Fruit fly (Drosophila melanogaster): ENCODE data around the gene CG7328.

CG7328 gene

dm6 chr3L:20140589-20141207 is at the start of gene CG7328:
Gene CG7328 (minus strand): TSS chr3L:20140607.
- TF ChIP-seq CG8478 (optimal IDR thresholded peaks at IDR 0.05): no peak

DNA sequence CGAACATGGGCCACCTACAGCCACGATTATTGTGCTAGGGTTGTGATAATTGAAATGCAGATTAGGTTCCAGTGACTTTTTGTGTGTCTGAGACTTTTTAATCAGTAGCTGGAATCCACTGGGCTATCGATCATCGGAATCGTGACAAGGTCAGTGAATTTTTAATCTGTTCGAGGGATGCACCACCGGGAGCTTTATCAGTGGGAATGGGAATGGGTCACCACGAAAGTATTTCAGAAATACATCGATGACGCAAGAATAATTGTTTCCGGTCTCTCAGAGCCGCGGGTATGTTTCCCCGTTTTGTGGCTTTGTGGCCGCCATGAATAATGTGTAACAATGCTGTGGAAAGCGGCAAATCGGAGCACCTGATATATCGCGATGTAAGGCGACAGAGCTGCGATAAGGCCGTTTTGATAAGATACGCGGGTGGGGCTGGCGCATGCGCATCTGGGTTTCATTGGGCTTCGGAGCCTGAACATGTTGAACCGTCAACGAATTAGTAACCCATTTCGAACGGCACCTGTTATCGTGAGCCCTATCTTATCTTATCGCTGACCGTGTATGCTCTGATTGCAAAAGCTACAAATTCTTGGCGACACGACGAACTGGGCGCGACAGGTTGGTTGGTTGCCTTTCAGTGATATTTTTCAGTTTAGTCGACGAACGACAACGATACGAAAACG is 47.6 kb upstream of the CG7328 start, which contains the start of gene Ssk:
TSS of gene Ssk (plus strand) at position 638 of the 686 bp plus-strand sequence.
- TF ChIP-seq CTCF (optimal IDR thresholded peaks at IDR 0.05) (no peak), CG8478 (optimal IDR thresholded peaks at IDR 0.05) (no peak)

DNA sequence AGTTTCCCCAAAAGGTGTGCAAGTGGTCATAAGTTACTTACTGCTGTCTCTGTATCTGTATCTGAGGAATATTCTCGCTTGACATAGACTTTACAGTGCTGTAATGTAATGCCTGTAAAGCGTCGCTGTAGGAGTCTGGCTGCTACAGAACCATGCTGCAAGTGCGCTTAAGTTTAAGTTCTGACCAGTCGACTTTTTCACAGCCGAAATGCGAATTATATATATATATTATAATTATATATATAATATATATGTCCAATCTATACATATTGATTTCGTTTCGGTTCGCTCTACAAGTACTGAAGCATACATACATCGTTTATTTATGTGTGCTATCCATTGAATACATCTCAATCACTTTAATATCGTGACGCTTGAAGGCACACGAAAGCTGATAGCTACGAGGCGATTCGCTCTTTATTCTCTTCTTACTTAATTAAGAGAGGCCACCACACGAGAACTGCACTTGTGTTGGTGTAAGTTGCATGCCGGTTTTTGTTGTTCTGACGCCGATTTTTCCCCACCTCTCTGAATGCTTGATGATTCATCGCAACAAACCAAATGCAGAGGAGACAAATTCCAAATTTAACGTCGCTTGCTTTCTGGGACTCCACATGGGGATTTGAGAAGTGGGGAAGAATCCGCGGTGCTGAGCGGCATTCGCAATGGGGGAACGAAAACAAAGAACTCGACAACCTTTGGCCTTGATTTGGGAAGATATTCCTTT is 46.0 kb upstream of the CG7328 start:
- no peak for TF ChIP-seq CG8478 (optimal IDR thresholded peaks at IDR 0.05)
- no peak for TF ChIP-seq CTCF (optimal IDR thresholded peaks at IDR 0.05)

DNA sequence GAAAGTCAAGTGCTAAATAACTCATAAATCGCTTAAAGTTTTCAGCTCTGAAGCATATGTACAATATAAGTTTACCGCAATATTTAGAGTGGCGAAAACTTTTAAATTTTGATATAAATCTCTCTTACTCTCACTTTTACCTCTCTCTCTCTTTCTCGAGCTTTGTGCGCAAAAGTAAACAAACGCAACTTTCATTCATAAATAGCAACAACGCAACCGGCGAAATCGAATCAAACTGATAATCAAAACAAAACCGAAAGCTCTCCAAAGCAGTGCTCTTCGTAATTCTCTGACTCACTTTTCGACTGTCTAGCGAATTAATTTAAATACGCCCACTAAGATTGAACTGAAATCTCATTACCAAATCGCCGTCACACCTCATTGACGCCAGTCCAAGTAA is 45.5 kb upstream of the CG7328 start:
- TF ChIP-seq CG8478 (optimal IDR thresholded peaks at IDR 0.05) (no peak), CTCF (optimal IDR thresholded peaks at IDR 0.05) (no peak)

DNA sequence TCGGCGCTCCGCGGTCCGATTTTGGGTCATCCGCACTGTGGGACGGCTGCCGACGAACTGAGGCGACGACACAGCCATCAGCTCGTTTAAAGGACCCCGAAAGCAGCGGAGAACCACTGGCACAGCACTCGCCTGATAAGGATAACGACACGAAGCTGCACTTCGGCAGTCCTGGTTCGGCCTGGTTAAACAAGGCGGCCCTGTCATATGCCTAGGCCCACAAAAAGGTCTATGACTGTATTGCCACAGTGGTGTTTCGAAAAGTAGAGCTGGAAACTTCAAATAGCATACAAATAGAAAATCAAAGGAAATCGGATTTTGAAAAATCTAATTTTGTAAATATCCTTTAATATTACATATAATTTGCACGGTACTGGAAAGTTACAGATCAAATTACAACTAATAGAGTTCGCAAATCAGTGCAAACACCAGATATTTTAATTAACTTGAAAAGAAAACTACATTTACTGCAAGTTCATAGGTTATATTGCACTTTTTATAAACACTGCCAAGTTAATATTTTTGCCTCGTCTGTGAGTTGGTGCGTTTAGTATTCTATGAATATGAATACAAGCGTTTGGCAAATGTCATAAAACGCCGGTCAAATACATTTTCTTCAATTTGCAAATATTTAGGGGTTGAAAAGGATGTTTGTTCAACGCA is 44.9 kb upstream of the CG7328 start:
- TF ChIP-seq CTCF (optimal IDR thresholded peaks at IDR 0.05): no peak
- TF ChIP-seq CG8478 (optimal IDR thresholded peaks at IDR 0.05): no peak

dm6 chr3L:20183345-20184088 is 43.1 kb upstream of the CG7328 start:
- TF ChIP-seq CG8478 (optimal IDR thresholded peaks at IDR 0.05) (no peak), CTCF (optimal IDR thresholded peaks at IDR 0.05) (no peak)

DNA sequence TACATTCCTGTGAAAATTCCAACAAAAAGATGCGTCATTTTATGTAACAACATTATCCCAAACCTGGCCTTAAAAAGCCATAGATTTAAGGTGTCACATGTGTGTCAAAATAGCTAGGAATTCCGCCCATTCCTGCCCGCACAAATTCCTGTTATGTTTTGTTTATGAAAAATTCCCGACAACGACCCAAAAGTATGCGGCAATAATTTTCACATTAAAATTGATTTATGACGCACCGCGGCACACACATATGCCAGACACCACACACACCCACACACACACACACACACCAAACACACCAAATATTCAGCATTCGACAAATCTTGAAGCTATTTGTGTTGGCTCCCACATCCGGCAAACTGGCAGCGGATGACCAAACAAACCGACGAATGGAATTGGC is 42.4 kb upstream of the CG7328 start:
- TF ChIP-seq CG8478 (optimal IDR thresholded peaks at IDR 0.05) (no peak), CTCF (optimal IDR thresholded peaks at IDR 0.05) (no peak)

dm6 chr3L:20178101-20178500 is 37.7 kb upstream of the CG7328 start:
- no peak for TF ChIP-seq CTCF (optimal IDR thresholded peaks at IDR 0.05)
- TF ChIP-seq CG8478 (optimal IDR thresholded peaks at IDR 0.05): no peak

DNA sequence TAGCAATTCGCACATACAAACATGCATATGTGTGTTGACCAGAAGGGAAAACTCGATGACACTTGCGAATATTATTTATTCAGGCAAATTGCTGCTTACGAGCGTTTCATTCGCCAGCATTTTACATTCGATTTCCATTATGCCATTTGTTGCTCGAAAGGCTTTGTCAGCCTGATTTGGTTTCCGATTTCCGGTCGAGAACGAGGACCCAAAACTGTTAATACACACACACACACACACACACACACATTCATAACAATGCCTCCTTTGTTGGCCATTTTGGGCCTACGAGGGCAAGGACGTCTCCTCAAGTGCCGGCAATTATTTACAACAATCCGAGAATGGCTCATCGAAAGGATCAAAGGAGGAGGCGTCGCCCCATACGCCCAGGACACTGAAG is 37.3 kb upstream of the CG7328 start:
- no peak for TF ChIP-seq CG8478 (optimal IDR thresholded peaks at IDR 0.05)
- no peak for TF ChIP-seq CTCF (optimal IDR thresholded peaks at IDR 0.05)

- TF ChIP-seq CG8478 (optimal IDR thresholded peaks at IDR 0.05): no peak
- no peak for TF ChIP-seq CTCF (optimal IDR thresholded peaks at IDR 0.05)
These were observed 27.7 kb upstream of the CG7328 start for dm6 chr3L:20168152-20168551.

- TF ChIP-seq CG8478 (optimal IDR thresholded peaks at IDR 0.05) (no peak), CTCF (optimal IDR thresholded peaks at IDR 0.05) (peak; percentile 78 to 79)
These were observed 2.1 kb downstream of the CG7328 start for dm6 chr3L:20138327-20138726.

DNA sequence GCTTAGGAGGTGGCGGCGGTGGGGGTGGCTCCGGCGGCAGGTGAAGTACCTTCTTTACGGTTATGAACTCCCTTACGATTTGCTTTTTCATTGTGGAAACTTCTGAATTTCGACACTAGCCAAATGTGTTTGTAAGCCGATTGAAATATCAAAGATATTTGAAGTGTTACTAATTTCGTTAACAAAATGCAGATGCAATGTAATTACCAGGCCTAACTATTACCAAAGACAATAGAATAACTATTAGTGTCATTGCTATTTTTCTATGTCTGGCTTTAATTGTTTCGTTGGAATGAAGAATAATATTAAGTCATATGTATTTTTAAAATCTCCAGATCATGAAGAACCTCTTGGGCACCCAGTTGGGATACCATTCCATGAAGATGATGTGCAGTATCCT is 7.2 kb downstream of the CG7328 start, which contains the start of gene CG7335:
TSS of gene CG7335 (minus strand) at position 101 of the 400 bp plus-strand sequence.
- TF ChIP-seq CG8478 (optimal IDR thresholded peaks at IDR 0.05): no peak
- TF ChIP-seq CTCF (optimal IDR thresholded peaks at IDR 0.05): no peak

DNA sequence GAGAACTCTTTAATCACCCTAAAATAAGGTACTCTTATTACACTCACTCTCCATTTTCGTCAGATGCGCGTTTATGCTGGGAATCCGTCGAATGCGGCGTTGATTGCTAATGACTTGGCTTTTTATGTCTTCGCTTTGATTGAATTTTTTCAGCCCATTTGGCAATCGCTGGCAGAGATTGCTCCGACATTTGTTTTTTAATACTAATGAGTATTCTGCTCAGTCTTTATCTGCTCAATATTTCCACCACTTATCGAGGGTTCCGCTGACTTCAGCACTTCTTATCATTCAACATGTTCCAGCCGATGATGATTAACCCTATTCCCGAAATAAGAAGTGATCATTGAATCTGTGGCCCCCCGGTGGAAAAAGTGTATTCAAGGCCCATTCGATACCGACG is 8.8 kb downstream of the CG7328 start, which contains the start of gene obst-J:
TSS of gene obst-J (minus strand) at position 101 of the 400 bp plus-strand sequence.
- no peak for TF ChIP-seq CTCF (optimal IDR thresholded peaks at IDR 0.05)
- no peak for TF ChIP-seq CG8478 (optimal IDR thresholded peaks at IDR 0.05)

DNA sequence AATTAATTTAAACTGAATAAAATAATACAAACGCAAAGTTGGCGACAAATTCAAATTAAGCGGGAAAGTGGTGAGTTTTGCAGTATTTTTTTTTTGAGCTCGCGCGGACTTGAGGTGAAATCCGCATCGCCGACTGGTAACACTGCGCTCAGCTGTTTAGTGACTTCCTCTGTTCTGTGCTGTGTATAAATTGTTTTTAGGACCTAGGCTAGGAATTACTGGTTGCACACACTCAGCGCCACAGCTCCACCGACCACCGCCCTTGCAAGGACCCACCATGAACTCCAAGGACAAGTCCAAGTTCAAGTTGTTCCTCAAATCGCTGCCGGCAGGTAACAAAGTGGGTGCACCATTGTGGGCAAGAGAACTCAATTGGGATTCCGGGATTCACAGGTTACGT is 11.4 kb downstream of the CG7328 start, which contains the start of gene gig:
TSS of gene gig (plus strand) at position 150 of the 400 bp plus-strand sequence.
- TF ChIP-seq CG8478 (optimal IDR thresholded peaks at IDR 0.05) (no peak), CTCF (optimal IDR thresholded peaks at IDR 0.05) (no peak)

Data from S2 (cell line).